Worm (Caenorhabditis elegans) whole organism, young adult: Measurements from ENCODE around the gene sre-45.
A peak's percentile ranks its signal among the peaks of the same experiment; 100 is the strongest.

Source experiments
- B0035.1 ChIP-seq: sonication (generic microtip); optimal IDR thresholded peaks from 2 replicates; lab custom pipeline; 2016; ENCODE audit warnings: missing genetic modification characterization, mild to moderate bottlenecking, missing compliant biosample characterization, missing genotype, missing genetic modification reagents
- B0261.1 ChIP-seq: sonication (generic microtip); optimal IDR thresholded peaks from 2 replicates; lab custom pipeline; 2016; ENCODE audit warnings: mild to moderate bottlenecking, missing genetic modification characterization, moderate library complexity, missing compliant biosample characterization
- C17E4.6 ChIP-seq: fragments of 200-800 bp; sonication (Bioruptor generic); IDR thresholded peaks from 2 replicates; pipeline ENCODE4 v1.3.6; 2022; ENCODE audit warnings: missing genetic modification reagents, missing genetic modification characterization, missing compliant biosample characterization
- D2030.7 ChIP-seq: fragments of 200-800 bp; sonication (Bioruptor generic); IDR thresholded peaks from 2 replicates; pipeline ENCODE4 v1.3.6; 2022; ENCODE audit warnings: missing genetic modification reagents, missing genetic modification characterization, missing compliant biosample characterization
- F10E7.11 ChIP-seq: sonication (generic microtip); optimal IDR thresholded peaks from 2 replicates; lab custom pipeline; 2017; ENCODE audit warnings: mild to moderate bottlenecking, missing genetic modification characterization, moderate library complexity, missing compliant biosample characterization
- F33H1.4 ChIP-seq: fragments of 200-800 bp; sonication (Bioruptor generic); IDR thresholded peaks from 2 replicates; pipeline ENCODE4 v1.3.6; 2022; ENCODE audit warnings: missing genetic modification reagents, missing genetic modification characterization, missing compliant biosample characterization
- Y56A3A.18 ChIP-seq: fragments of 200-800 bp; sonication (Bioruptor generic); IDR thresholded peaks from 2 replicates; pipeline ENCODE4 v1.3.6; 2022; ENCODE audit warnings: missing genetic modification reagents, missing genetic modification characterization, missing compliant biosample characterization
- attf-5 ChIP-seq: fragments of 200-800 bp; sonication (Bioruptor generic); optimal IDR thresholded peaks from 2 replicates; lab custom pipeline; 2018; ENCODE audit warnings: mild to moderate bottlenecking, missing genetic modification characterization, missing compliant biosample characterization
- attf-6 ChIP-seq: fragments of 200-800 bp; sonication (Bioruptor generic); IDR thresholded peaks from 2 replicates; pipeline ENCODE4 v1.3.6; 2022; ENCODE audit warnings: missing genetic modification reagents, missing genetic modification characterization, missing compliant biosample characterization
- bed-2 ChIP-seq: fragments of 200-800 bp; sonication (Bioruptor generic); IDR thresholded peaks from 2 replicates; pipeline ENCODE4 v1.3.6; 2022; ENCODE audit warnings: missing genetic modification reagents, missing genetic modification characterization, missing compliant biosample characterization
- ceh-27 ChIP-seq: fragments of 200-800 bp; sonication (Bioruptor generic); optimal IDR thresholded peaks from 2 replicates; lab custom pipeline; 2018; ENCODE audit warnings: mild to moderate bottlenecking, missing genetic modification characterization, moderate library complexity, missing compliant biosample characterization
- ceh-91 ChIP-seq: fragments of 200-800 bp; sonication (Bioruptor generic); IDR thresholded peaks from 2 replicates; pipeline ENCODE4 v1.3.6; 2022; ENCODE audit warnings: missing genetic modification reagents, missing genetic modification characterization, missing compliant biosample characterization
- efl-1 ChIP-seq: fragments of 150-350 bp; optimal IDR thresholded peaks from 2 replicates; lab custom pipeline; 2014; ENCODE audit warnings: missing biosample characterization, missing genetic modification reagents, missing genetic modification characterization
- hlh-26 ChIP-seq: fragments of 200-800 bp; sonication (Bioruptor generic); conservative IDR thresholded peaks from 2 replicates; pipeline ENCODE4 v1.3.6; 2022; ENCODE audit warnings: missing genetic modification reagents, missing genetic modification characterization, missing compliant biosample characterization
- hmg-20 ChIP-seq: fragments of 200-800 bp; sonication (Bioruptor generic); IDR thresholded peaks from 2 replicates; pipeline ENCODE4 v1.3.6; 2022; ENCODE audit warnings: missing genetic modification reagents, missing genetic modification characterization, missing compliant biosample characterization
- lin-40 ChIP-seq: sonication (generic microtip); optimal IDR thresholded peaks from 2 replicates; lab custom pipeline; 2016; ENCODE audit warnings: missing genetic modification characterization, mild to moderate bottlenecking, missing compliant biosample characterization, missing genotype, missing genetic modification reagents
- lir-1 ChIP-seq: fragments of 200-800 bp; sonication (Bioruptor generic); conservative IDR thresholded peaks from 2 replicates; pipeline ENCODE4 v1.3.6; 2022; ENCODE audit warnings: missing genetic modification reagents, missing genetic modification characterization, missing compliant biosample characterization
- lsy-27 ChIP-seq: sonication (generic microtip); optimal IDR thresholded peaks from 2 replicates; lab custom pipeline; 2017; ENCODE audit warnings: missing genetic modification characterization, mild to moderate bottlenecking, missing compliant biosample characterization, antibody characterized with exemption, missing genotype, borderline replicate concordance; ENCODE audit not compliant: insufficient read depth
- mcd-1 ChIP-seq: fragments of 200-800 bp; sonication (Bioruptor generic); IDR thresholded peaks from 2 replicates; pipeline ENCODE4 v1.3.6; 2022; ENCODE audit warnings: missing genetic modification reagents, missing genetic modification characterization, missing compliant biosample characterization
- mxl-1 ChIP-seq: sonication (generic microtip); optimal IDR thresholded peaks from 2 replicates; lab custom pipeline; 2016; ENCODE audit warnings: missing genetic modification characterization, missing compliant biosample characterization
- nfya-2 ChIP-seq: fragments of 200-800 bp; sonication (Bioruptor generic); IDR thresholded peaks from 2 replicates; pipeline ENCODE4 v1.3.6; 2022; ENCODE audit warnings: missing genetic modification reagents, missing genetic modification characterization, missing compliant biosample characterization
- nfyb-1 ChIP-seq: fragments of 200-800 bp; sonication (Bioruptor generic); IDR thresholded peaks from 2 replicates; pipeline ENCODE4 v1.3.6; 2022; ENCODE audit warnings: missing genetic modification reagents, missing genetic modification characterization, missing compliant biosample characterization
- nhr-120 ChIP-seq: fragments of 200-800 bp; sonication (Bioruptor generic); IDR thresholded peaks from 2 replicates; pipeline ENCODE4 v1.3.6; 2022; ENCODE audit warnings: missing genetic modification characterization, missing compliant biosample characterization
- nhr-27 ChIP-seq: fragments of 200-800 bp; sonication (Bioruptor generic); optimal IDR thresholded peaks from 2 replicates; lab custom pipeline; 2018; ENCODE audit warnings: mild to moderate bottlenecking, missing genetic modification characterization, moderate library complexity, missing compliant biosample characterization
- pbrm-1 ChIP-seq: fragments of 200-800 bp; sonication (Bioruptor generic); IDR thresholded peaks from 2 replicates; pipeline ENCODE4 v1.3.6; 2022; ENCODE audit warnings: missing genetic modification reagents, missing genetic modification characterization, missing compliant biosample characterization
- rec-8 ChIP-seq, 2 experiments: sonication (generic microtip); optimal IDR thresholded peaks; 2 replicates each; lab custom pipeline; 2016; ENCODE audit warnings: mild to moderate bottlenecking in 2 of 2, missing genetic modification characterization in 2 of 2, missing genetic modification reagents in 2 of 2, missing genotype in 2 of 2, missing biosample characterization in 1 of 2, missing compliant biosample characterization in 1 of 2, moderate library complexity in 1 of 2
- repo-1 ChIP-seq: sonication (generic microtip); optimal IDR thresholded peaks from 2 replicates; lab custom pipeline; 2017; ENCODE audit warnings: mild to moderate bottlenecking, missing genetic modification characterization, missing compliant biosample characterization
- snpc-1.3 ChIP-seq: sonication (generic microtip); optimal IDR thresholded peaks from 2 replicates; lab custom pipeline; 2017; ENCODE audit warnings: missing genetic modification characterization, mild to moderate bottlenecking, missing compliant biosample characterization, antibody characterized with exemption, moderate library complexity, missing genotype, missing genetic modification reagents; ENCODE audit not compliant: insufficient read depth
- snpc-4 ChIP-seq, 5 experiments: fragments of 150-350 bp in 1 of 5; sonication (generic microtip) in 4 of 5; optimal IDR thresholded peaks; 2 replicates each; lab custom pipeline; 2014 to 2018; ENCODE audit warnings: missing genetic modification characterization in 5 of 5, missing biosample characterization in 3 of 5, antibody characterized with exemption in 2 of 5, mild to moderate bottlenecking in 2 of 5, missing compliant biosample characterization in 2 of 5, missing genotype in 2 of 5, moderate library complexity in 2 of 5, missing genetic modification reagents in 1 of 5
- sptf-2 ChIP-seq: fragments of 200-800 bp; sonication (Bioruptor generic); optimal IDR thresholded peaks from 2 replicates; lab custom pipeline; 2018; ENCODE audit warnings: mild to moderate bottlenecking, missing genetic modification characterization, missing compliant biosample characterization
- unc-62 ChIP-seq: fragments of 150-350 bp; optimal IDR thresholded peaks from 2 replicates; lab custom pipeline; 2014; ENCODE audit warnings: missing biosample characterization, missing genetic modification reagents, missing genetic modification characterization
- xnd-1 ChIP-seq: sonication (generic microtip); optimal IDR thresholded peaks from 2 replicates; lab custom pipeline; 2016; ENCODE audit warnings: missing genotype, missing genetic modification reagents, missing genetic modification characterization, missing compliant biosample characterization
- zfh-2 ChIP-seq: fragments of 200-800 bp; sonication (Bioruptor generic); conservative IDR thresholded peaks from 2 replicates; pipeline ENCODE4 v1.3.6; 2022; ENCODE audit warnings: missing genetic modification reagents, missing genetic modification characterization, missing compliant biosample characterization
- ztf-26 ChIP-seq: sonication (generic microtip); optimal IDR thresholded peaks from 2 replicates; lab custom pipeline; 2017; ENCODE audit warnings: missing genetic modification characterization, missing compliant biosample characterization
- ztf-3 ChIP-seq: fragments of 200-800 bp; sonication (Bioruptor generic); optimal IDR thresholded peaks from 2 replicates; lab custom pipeline; 2018; ENCODE audit warnings: mild to moderate bottlenecking, missing genetic modification characterization, missing compliant biosample characterization

sre-45 gene

ce11 chrII:13470655-13471054 lies 47.0 kb upstream of the sre-45 start:
- TF ChIP-seq bed-2 (GFP tag; lab: Robert Waterston, UW) (no peak), mcd-1 (GFP tag; lab: Robert Waterston, UW) (no peak), nhr-27 (no peak), ceh-27 (GFP tag; lab: Kevin White, UChicago) (no peak), Y56A3A.18 (GFP tag; lab: Robert Waterston, UW) (no peak), zfh-2 (GFP tag; lab: Robert Waterston, UW) (no peak), C17E4.6 (no peak), D2030.7 (no peak), nhr-120 (no peak), rec-8 (tag; optimal IDR thresholded peaks at IDR 0.05; lab: Kevin White, UChicago) (no peak), B0035.1 (tag; lab: Kevin White, UChicago) (no peak), sptf-2 (GFP tag; lab: Kevin White, UChicago) (no peak)

DNA sequence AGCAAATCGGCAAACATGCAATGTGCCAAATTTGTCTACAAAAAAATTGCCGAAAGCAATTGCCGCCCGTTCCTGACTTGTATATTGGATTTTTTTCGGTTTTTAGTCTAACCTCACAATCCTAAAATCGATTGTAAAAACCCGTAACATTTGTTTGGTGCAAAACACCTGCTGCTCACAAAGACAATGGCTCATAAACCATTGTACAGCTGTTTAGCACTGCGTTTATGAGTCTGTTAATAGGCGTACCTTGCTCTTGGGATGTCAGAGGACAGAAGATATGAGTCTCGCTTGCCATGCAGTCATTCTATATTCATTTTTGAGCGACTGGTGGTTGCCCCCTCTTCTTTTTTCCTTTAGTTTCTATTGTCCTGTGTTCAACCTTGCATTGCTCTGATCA lies 45.6 kb upstream of the sre-45 start, which contains the start of gene E01G4.5:
TSS of gene E01G4.5 (plus strand) at position 301 of the 400 bp plus-strand sequence.
- no peak for TF ChIP-seq lin-40 (tag; lab: Kevin White, UChicago)
- TF ChIP-seq nfyb-1, result no peak
- TF ChIP-seq attf-6 (GFP tag; lab: Robert Waterston, UW), result no peak

- TF ChIP-seq F10E7.11 (tag; lab: Kevin White, UChicago), result no peak
- TF ChIP-seq B0261.1 (tag; lab: Kevin White, UChicago), result no peak
- no peak for TF ChIP-seq efl-1 (GFP tag; lab: Kevin White, UChicago)
- TF ChIP-seq unc-62 (GFP tag; lab: Kevin White, UChicago), result no peak
- no peak for TF ChIP-seq xnd-1
- no peak for TF ChIP-seq snpc-4 (GFP tag; optimal IDR thresholded peaks at IDR 0.05; lab: Kevin White, UChicago)
- peak in 1 of 4 experiments; percentile 23 for TF ChIP-seq snpc-4 (tag; optimal IDR thresholded peaks at IDR 0.05; lab: Kevin White, UChicago)
- TF ChIP-seq F33H1.4 (GFP tag; lab: Robert Waterston, UW), result no peak
- TF ChIP-seq ceh-91 (GFP tag; lab: Robert Waterston, UW), result no peak
- TF ChIP-seq zfh-2 (GFP tag; lab: Robert Waterston, UW), result no peak
- no peak for TF ChIP-seq ztf-26
- TF ChIP-seq nfya-2 (GFP tag; lab: Robert Waterston, UW), result no peak
- TF ChIP-seq ztf-3 (GFP tag; lab: Kevin White, UChicago), result no peak
- TF ChIP-seq attf-5 (GFP tag; lab: Kevin White, UChicago), result peak; percentile 20
- TF ChIP-seq lsy-27 (tag; lab: Kevin White, UChicago), result no peak
- no peak for TF ChIP-seq pbrm-1 (GFP tag; lab: Robert Waterston, UW)
- peak; percentile 26 for TF ChIP-seq lin-40 (tag; lab: Kevin White, UChicago)
- TF ChIP-seq repo-1 (tag; lab: Kevin White, UChicago), result no peak
- TF ChIP-seq hlh-26, result no peak
- TF ChIP-seq hmg-20 (GFP tag; lab: Robert Waterston, UW), result no peak
- TF ChIP-seq mxl-1 (tag; lab: Kevin White, UChicago), result no peak
- no peak for TF ChIP-seq snpc-1.3 (tag; lab: Kevin White, UChicago)
- TF ChIP-seq lir-1, result no peak
- TF ChIP-seq mcd-1 (GFP tag; lab: Robert Waterston, UW), result peak; percentile 93
These were observed 40.5 kb upstream of the sre-45 start for ce11 chrII:13477230-13477629.
